Worm (Caenorhabditis elegans) whole organism, L1 larva: ENCODE results near the gene srsx-25.

Source experiments
- C16A3.4 ChIP-seq: fragments of 150-350 bp; optimal IDR thresholded peaks from 2 replicates; lab custom pipeline; 2014; ENCODE audit warnings: missing biosample characterization, missing genetic modification characterization
- C34B4.2 ChIP-seq: sonication (generic microtip); optimal IDR thresholded peaks from 2 replicates; lab custom pipeline; 2017; ENCODE audit warnings: mild to moderate bottlenecking, missing genetic modification characterization, missing compliant biosample characterization
- Y116A8C.19 ChIP-seq: sonication (generic microtip); optimal IDR thresholded peaks from 2 replicates; lab custom pipeline; 2016; ENCODE audit warnings: missing compliant biosample characterization, missing genetic modification characterization, borderline replicate concordance
- aha-1 ChIP-seq: fragments of 150-350 bp; optimal IDR thresholded peaks from 2 replicates; lab custom pipeline; 2014; ENCODE audit warnings: missing biosample characterization, missing genetic modification characterization
- aly-2 ChIP-seq: fragments of 150-350 bp; optimal IDR thresholded peaks from 2 replicates; lab custom pipeline; 2014; ENCODE audit warnings: missing biosample characterization, missing genetic modification characterization
- blmp-1 ChIP-seq: fragments of 150-350 bp; optimal IDR thresholded peaks from 2 replicates; lab custom pipeline; 2014; ENCODE audit warnings: missing biosample characterization, missing genetic modification characterization
- ceh-63 ChIP-seq: fragments of 200-800 bp; sonication (Bioruptor generic); optimal IDR thresholded peaks from 2 replicates; lab custom pipeline; 2018; ENCODE audit warnings: mild to moderate bottlenecking, missing genetic modification characterization, missing compliant biosample characterization
- ceh-8 ChIP-seq: fragments of 200-800 bp; sonication (Bioruptor generic); optimal IDR thresholded peaks from 2 replicates; lab custom pipeline; 2018; ENCODE audit warnings: mild to moderate bottlenecking, missing genetic modification characterization, moderate library complexity, missing compliant biosample characterization
- ceh-88 ChIP-seq: fragments of 200-800 bp; sonication (Bioruptor generic); IDR thresholded peaks from 2 replicates; pipeline ENCODE4 v1.3.6; 2022; ENCODE audit warnings: missing genetic modification characterization, missing compliant biosample characterization
- ceh-90 ChIP-seq: sonication (generic microtip); optimal IDR thresholded peaks from 2 replicates; lab custom pipeline; 2016; ENCODE audit warnings: missing genetic modification characterization, missing compliant biosample characterization
- ces-1 ChIP-seq: fragments of 150-350 bp; optimal IDR thresholded peaks from 2 replicates; lab custom pipeline; 2014; ENCODE audit warnings: missing biosample characterization, missing genetic modification reagents, missing genetic modification characterization
- dsc-1 ChIP-seq: sonication (generic microtip); optimal IDR thresholded peaks from 2 replicates; lab custom pipeline; 2016; ENCODE audit warnings: mild to moderate bottlenecking, missing genetic modification characterization, missing compliant biosample characterization
- efl-3 ChIP-seq: fragments of 200-800 bp; sonication (Bioruptor generic); optimal IDR thresholded peaks from 2 replicates; lab custom pipeline; 2018; ENCODE audit warnings: mild to moderate bottlenecking, missing genetic modification characterization, missing compliant biosample characterization
- egl-13 ChIP-seq: sonication (generic microtip); optimal IDR thresholded peaks from 2 replicates; lab custom pipeline; 2016; ENCODE audit warnings: missing genotype, missing genetic modification reagents, missing genetic modification characterization, missing compliant biosample characterization
- egl-27 ChIP-seq, 2 experiments: fragments of 150-350 bp in 1 of 2; sonication (generic microtip); optimal IDR thresholded peaks; 3 replicates each; lab custom pipeline; 2017 to 2018; ENCODE audit warnings: missing biosample characterization in 2 of 2, missing genetic modification characterization in 2 of 2, missing genetic modification reagents in 2 of 2
- elt-2 ChIP-seq: sonication (generic microtip); optimal IDR thresholded peaks from 2 replicates; lab custom pipeline; 2016; ENCODE audit warnings: missing genetic modification characterization, mild to moderate bottlenecking, inconsistent platforms, missing compliant biosample characterization, missing genetic modification reagents
- elt-3 ChIP-seq, 6 experiments: fragments of 150-350 bp in 1 of 6; sonication (generic microtip); optimal IDR thresholded peaks; 2 replicates each; lab custom pipeline; 2017 to 2018; ENCODE audit warnings: missing biosample characterization in 6 of 6, missing genetic modification characterization in 6 of 6, inconsistent platforms in 1 of 6
- fkh-10 ChIP-seq: sonication (generic microtip); optimal IDR thresholded peaks from 2 replicates; lab custom pipeline; 2017; ENCODE audit warnings: missing biosample characterization, missing genetic modification reagents, missing genetic modification characterization
- fkh-4 ChIP-seq: sonication (generic microtip); optimal IDR thresholded peaks from 2 replicates; lab custom pipeline; 2016; ENCODE audit warnings: missing compliant biosample characterization, missing genetic modification characterization, borderline replicate concordance
- fos-1 ChIP-seq: fragments of 150-350 bp; optimal IDR thresholded peaks from 2 replicates; lab custom pipeline; 2014; ENCODE audit warnings: missing biosample characterization, missing genetic modification characterization
- hpl-2 ChIP-seq: fragments of 150-350 bp; optimal IDR thresholded peaks from 2 replicates; lab custom pipeline; 2014; ENCODE audit warnings: missing biosample characterization, missing genetic modification reagents, missing genetic modification characterization
- lin-13 ChIP-seq: fragments of 150-350 bp; optimal IDR thresholded peaks from 2 replicates; lab custom pipeline; 2014; ENCODE audit warnings: missing biosample characterization, missing genetic modification reagents, missing genetic modification characterization
- lin-15B ChIP-seq: fragments of 150-350 bp; sonication (generic microtip); optimal IDR thresholded peaks from 3 replicates; lab custom pipeline; 2014; ENCODE audit warnings: missing biosample characterization, missing genetic modification characterization
- lin-35 ChIP-seq, 2 experiments: fragments of 150-350 bp; optimal IDR thresholded peaks; 2 replicates each; lab custom pipeline; 2014; ENCODE audit warnings: missing biosample characterization in 2 of 2, missing genetic modification characterization in 2 of 2, missing genetic modification reagents in 2 of 2
- lir-3 ChIP-seq: sonication (generic microtip); optimal IDR thresholded peaks from 2 replicates; lab custom pipeline; 2016; ENCODE audit warnings: mild to moderate bottlenecking, missing genetic modification characterization, moderate library complexity, missing compliant biosample characterization; ENCODE audit not compliant: poor library complexity
- mab-9 ChIP-seq: fragments of 200-800 bp; sonication (Bioruptor generic); IDR thresholded peaks from 2 replicates; pipeline ENCODE4 v1.3.6; 2022; ENCODE audit warnings: missing genetic modification reagents, missing genetic modification characterization, missing compliant biosample characterization
- mdl-1 ChIP-seq, 2 experiments: fragments of 150-350 bp; optimal IDR thresholded peaks; 2 replicates each; lab custom pipeline; 2014 to 2017; ENCODE audit warnings: missing biosample characterization in 2 of 2, missing genetic modification characterization in 2 of 2, inconsistent platforms in 1 of 2
- mep-1 ChIP-seq: fragments of 150-350 bp; optimal IDR thresholded peaks from 2 replicates; lab custom pipeline; 2014; ENCODE audit warnings: missing biosample characterization, missing genetic modification characterization
- nhr-20 ChIP-seq: sonication (generic microtip); optimal IDR thresholded peaks from 2 replicates; lab custom pipeline; 2016; ENCODE audit warnings: mild to moderate bottlenecking, missing genetic modification characterization, missing compliant biosample characterization
- nhr-237 ChIP-seq: fragments of 150-350 bp; optimal IDR thresholded peaks from 2 replicates; lab custom pipeline; 2014; ENCODE audit warnings: missing biosample characterization, missing genetic modification characterization
- nhr-47 ChIP-seq: sonication (generic microtip); optimal IDR thresholded peaks from 2 replicates; lab custom pipeline; 2016; ENCODE audit warnings: mild to moderate bottlenecking, missing genetic modification characterization, moderate library complexity, missing compliant biosample characterization
- nhr-76 ChIP-seq: sonication (generic microtip); optimal IDR thresholded peaks from 2 replicates; lab custom pipeline; 2017; ENCODE audit warnings: missing biosample characterization, missing genetic modification characterization
- nhr-77 ChIP-seq: fragments of 150-350 bp; optimal IDR thresholded peaks from 2 replicates; lab custom pipeline; 2014; ENCODE audit warnings: missing biosample characterization, missing genetic modification characterization
- nhr-85 ChIP-seq: sonication (generic microtip); peaks from one replicate; lab custom pipeline; 2016; ENCODE audit warnings: missing genetic modification characterization, inconsistent platforms, missing compliant biosample characterization
- pag-3 ChIP-seq: sonication (generic microtip); optimal IDR thresholded peaks from 2 replicates; lab custom pipeline; 2017; ENCODE audit warnings: missing genetic modification characterization, mild to moderate bottlenecking, missing compliant biosample characterization, antibody characterized with exemption, borderline replicate concordance; ENCODE audit not compliant: insufficient read depth
- pax-3 ChIP-seq: fragments of 200-800 bp; sonication (Bioruptor generic); optimal IDR thresholded peaks from 2 replicates; lab custom pipeline; 2018; ENCODE audit warnings: mild to moderate bottlenecking, missing genetic modification characterization, moderate library complexity, missing compliant biosample characterization
- rnt-1 ChIP-seq: sonication (generic microtip); optimal IDR thresholded peaks from 2 replicates; lab custom pipeline; 2016; ENCODE audit warnings: mild to moderate bottlenecking, missing genetic modification characterization, moderate library complexity, missing compliant biosample characterization
- skn-1 ChIP-seq: fragments of 150-350 bp; optimal IDR thresholded peaks from 2 replicates; lab custom pipeline; 2014; ENCODE audit warnings: missing biosample characterization, missing genetic modification characterization
- snu-23 ChIP-seq: sonication (generic microtip); optimal IDR thresholded peaks from 2 replicates; lab custom pipeline; 2016; ENCODE audit warnings: missing genetic modification characterization, missing compliant biosample characterization
- sox-4 ChIP-seq: sonication (generic microtip); optimal IDR thresholded peaks from 2 replicates; lab custom pipeline; 2016; ENCODE audit warnings: missing genetic modification characterization, missing compliant biosample characterization
- sptf-1 ChIP-seq: fragments of 150-350 bp; optimal IDR thresholded peaks from 2 replicates; lab custom pipeline; 2014; ENCODE audit warnings: missing biosample characterization, missing genetic modification characterization
- sup-37 ChIP-seq: fragments of 200-800 bp; sonication (Bioruptor generic); optimal IDR thresholded peaks from 2 replicates; lab custom pipeline; 2018; ENCODE audit warnings: mild to moderate bottlenecking, missing genetic modification characterization, missing compliant biosample characterization
- swsn-7 ChIP-seq: sonication (generic microtip); optimal IDR thresholded peaks from 2 replicates; lab custom pipeline; 2016; ENCODE audit warnings: missing genetic modification characterization, missing compliant biosample characterization
- tbx-2 ChIP-seq: sonication (generic microtip); optimal IDR thresholded peaks from 2 replicates; lab custom pipeline; 2016; ENCODE audit warnings: missing genetic modification characterization, missing compliant biosample characterization
- tlp-1 ChIP-seq: fragments of 150-350 bp; optimal IDR thresholded peaks from 2 replicates; lab custom pipeline; 2014; ENCODE audit warnings: missing biosample characterization, missing genetic modification characterization
- unc-86 ChIP-seq: sonication (generic microtip); optimal IDR thresholded peaks from 2 replicates; lab custom pipeline; 2016; ENCODE audit warnings: missing genetic modification characterization, missing compliant biosample characterization
- zag-1 ChIP-seq: fragments of 150-350 bp; optimal IDR thresholded peaks from 2 replicates; lab custom pipeline; 2014; ENCODE audit warnings: missing biosample characterization, missing genetic modification characterization
- zip-4 ChIP-seq: fragments of 200-800 bp; sonication (Bioruptor generic); optimal IDR thresholded peaks from 2 replicates; lab custom pipeline; 2018; ENCODE audit warnings: mild to moderate bottlenecking, missing genetic modification characterization, moderate library complexity, missing compliant biosample characterization
- ztf-11 ChIP-seq, 2 experiments: sonication (generic microtip); optimal IDR thresholded peaks; 2 replicates each; lab custom pipeline; 2016 to 2017; ENCODE audit warnings: missing genetic modification characterization in 2 of 2, missing biosample characterization in 1 of 2, missing compliant biosample characterization in 1 of 2

srsx-25 gene

DNA sequence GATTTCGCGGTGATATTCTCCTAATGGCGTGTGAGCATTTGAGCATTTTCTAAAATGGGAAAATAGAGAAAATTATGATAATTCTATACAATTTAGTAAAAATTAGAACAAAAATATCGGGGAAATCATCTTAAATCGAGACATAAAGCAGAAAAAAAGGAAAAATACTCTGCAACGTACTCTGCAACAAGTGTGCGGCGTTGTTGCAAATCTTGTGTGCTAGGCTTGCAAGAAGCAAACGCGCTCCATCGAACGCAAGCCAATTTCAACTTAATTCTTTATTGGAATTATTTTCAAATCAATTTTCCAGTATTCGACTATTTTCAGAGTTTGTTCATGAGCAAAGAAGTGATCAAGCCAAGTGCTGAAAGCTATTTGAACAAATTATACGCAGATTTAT, 21.1 kb downstream of the srsx-25 start, which contains the start of the genes Y62E10A.20, Y62E10A.23 and mdt-9 (continued):
- no peak for TF ChIP-seq sup-37 (GFP tag; lab: Kevin White, UChicago)
- TF ChIP-seq sox-4: peak; percentile 18
- TF ChIP-seq mab-9 (GFP tag; lab: Robert Waterston, UW): no peak
- TF ChIP-seq mdl-1 (tag; optimal IDR thresholded peaks at IDR 0.05; lab: Kevin White, UChicago): peak in 1 of 2 experiments; percentile 69
- TF ChIP-seq ces-1 (GFP tag; lab: Kevin White, UChicago): no peak
- no peak for TF ChIP-seq egl-27 (tag; optimal IDR thresholded peaks at IDR 0.05; lab: Kevin White, UChicago)
- TF ChIP-seq zag-1 (tag; lab: Kevin White, UChicago): no peak

DNA sequence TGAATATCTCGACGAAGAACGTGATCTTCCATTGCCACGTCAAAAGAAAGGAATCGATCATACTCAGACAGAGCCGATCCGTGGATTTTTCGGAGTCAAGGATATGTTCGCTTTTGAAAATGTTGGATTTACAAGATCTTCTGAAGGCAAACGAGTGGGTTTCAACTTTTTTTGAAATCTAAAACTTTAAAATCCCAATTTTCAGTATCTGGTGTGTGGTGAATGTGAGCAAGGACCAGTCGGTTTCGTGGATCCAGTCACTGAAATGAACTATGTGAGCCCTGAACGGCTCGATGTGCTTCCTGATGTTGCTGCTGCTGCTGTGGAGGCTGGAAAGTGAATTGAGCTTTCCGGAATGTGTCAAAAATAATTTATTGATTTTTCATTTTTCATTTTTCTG, 21.9 kb downstream of the srsx-25 start, which contains the start of gene lsm-3:
TSS of gene lsm-3 (plus strand) at position 301 of the 400 bp plus-strand sequence.
- no peak for TF ChIP-seq lin-13

DNA sequence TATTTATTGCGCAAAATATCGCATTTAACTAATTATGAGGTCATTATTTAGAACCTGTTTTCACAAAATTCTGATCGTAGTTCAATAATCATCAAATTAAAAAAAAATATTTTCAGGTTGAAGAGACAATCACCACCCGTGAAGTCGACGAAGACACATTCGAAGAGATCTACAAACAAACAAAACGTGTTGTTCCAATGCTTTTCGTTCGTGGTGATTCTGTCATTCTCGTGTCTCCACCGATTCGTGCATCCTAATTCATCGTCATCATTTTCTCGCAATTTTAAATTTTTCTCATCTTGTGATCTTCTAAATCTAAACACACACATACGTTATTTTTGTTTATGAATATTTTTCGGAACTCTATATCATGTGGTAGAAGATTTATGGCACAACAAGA, 23.8 kb downstream of the srsx-25 start:
- TF ChIP-seq fkh-4 (tag; lab: Kevin White, UChicago) (no peak), swsn-7 (tag; lab: Kevin White, UChicago) (no peak), ceh-88 (GFP tag; lab: Robert Waterston, UW) (no peak), sox-4 (no peak), nhr-237 (no peak), snu-23 (GFP tag; lab: Kevin White, UChicago) (peak; percentile 17), nhr-76 (tag; lab: Kevin White, UChicago) (no peak), nhr-85 (tag; lab: Kevin White, UChicago) (peak; percentile 65), fkh-10 (GFP tag; lab: Kevin White, UChicago) (no peak), elt-2 (no peak), lin-35 (GFP tag; optimal IDR thresholded peaks at IDR 0.05; lab: Kevin White, UChicago) (no peak), ztf-11 (tag; optimal IDR thresholded peaks at IDR 0.05; lab: Kevin White, UChicago) (no peak), ceh-8 (GFP tag; lab: Kevin White, UChicago) (no peak), sptf-1 (no peak), efl-3 (GFP tag; lab: Kevin White, UChicago) (no peak), egl-13 (tag; lab: Kevin White, UChicago) (no peak), fos-1 (tag; lab: Kevin White, UChicago) (no peak), hpl-2 (no peak), C34B4.2 (tag; lab: Kevin White, UChicago) (no peak), aly-2 (tag; lab: Kevin White, UChicago) (peak; percentile 47), mep-1 (no peak), zip-4 (GFP tag; lab: Kevin White, UChicago) (no peak), dsc-1 (tag; lab: Kevin White, UChicago) (no peak), C16A3.4 (tag; lab: Kevin White, UChicago) (no peak), skn-1 (tag; lab: Kevin White, UChicago) (no peak), nhr-47 (tag; lab: Kevin White, UChicago) (peak; percentile 16), ceh-90 (no peak), pax-3 (no peak), egl-27 (tag; optimal IDR thresholded peaks at IDR 0.05; lab: Kevin White, UChicago) (no peak), tlp-1 (no peak), elt-3 (tag; optimal IDR thresholded peaks at IDR 0.05; lab: Kevin White, UChicago) (no peak), pag-3 (tag; lab: Kevin White, UChicago) (no peak), aha-1 (tag; lab: Kevin White, UChicago) (no peak), lin-15B (tag; lab: Kevin White, UChicago) (no peak), Y116A8C.19 (tag; lab: Kevin White, UChicago) (no peak), unc-86 (tag; lab: Kevin White, UChicago) (no peak), nhr-20 (tag; lab: Kevin White, UChicago) (peak; percentile 3), blmp-1 (no peak), sup-37 (GFP tag; lab: Kevin White, UChicago) (no peak), tbx-2 (peak; percentile 12), lin-13 (no peak), lir-3 (no peak), ceh-63 (GFP tag; lab: Kevin White, UChicago) (no peak), rnt-1 (tag; lab: Kevin White, UChicago) (no peak), nhr-77 (tag; lab: Kevin White, UChicago) (no peak)
